Worm (Caenorhabditis elegans) whole organism, L4/young adult: ENCODE results near the gene Y17D7B.10.

Source experiments
- W03F9.2 ChIP-seq: fragments of 150-350 bp; optimal IDR thresholded peaks from 2 replicates; lab custom pipeline; 2014; ENCODE audit warnings: missing biosample characterization, missing genetic modification characterization
- dao-5 ChIP-seq: sonication (generic microtip); optimal IDR thresholded peaks from 2 replicates; lab custom pipeline; 2016; ENCODE audit warnings: missing genotype, missing genetic modification characterization, moderate library complexity, missing compliant biosample characterization
- him-1 ChIP-seq: sonication (generic microtip); optimal IDR thresholded peaks from 2 replicates; lab custom pipeline; 2016; ENCODE audit warnings: missing genotype, missing genetic modification reagents, missing genetic modification characterization, missing compliant biosample characterization

Y17D7B.10 gene

ce11 chrV:18770623-18771022, 12.9 kb upstream of the Y17D7B.10 start, which contains the start of gene clec-255:
Gene clec-255 (minus strand): TSS chrV:18770723.
- TF ChIP-seq him-1 (tag; lab: Kevin White, UChicago) = no peak
- TF ChIP-seq dao-5 (tag; lab: Kevin White, UChicago) = no peak
- TF ChIP-seq W03F9.2 (tag; lab: Kevin White, UChicago) = no peak

ce11 chrV:18771390-18771789, 12.1 kb upstream of the Y17D7B.10 start, which contains the start of gene clec-256:
Gene clec-256 (plus strand): TSS chrV:18771690.
- TF ChIP-seq him-1 (tag; lab: Kevin White, UChicago) (no peak), W03F9.2 (tag; lab: Kevin White, UChicago) (no peak), dao-5 (tag; lab: Kevin White, UChicago) (no peak)

DNA sequence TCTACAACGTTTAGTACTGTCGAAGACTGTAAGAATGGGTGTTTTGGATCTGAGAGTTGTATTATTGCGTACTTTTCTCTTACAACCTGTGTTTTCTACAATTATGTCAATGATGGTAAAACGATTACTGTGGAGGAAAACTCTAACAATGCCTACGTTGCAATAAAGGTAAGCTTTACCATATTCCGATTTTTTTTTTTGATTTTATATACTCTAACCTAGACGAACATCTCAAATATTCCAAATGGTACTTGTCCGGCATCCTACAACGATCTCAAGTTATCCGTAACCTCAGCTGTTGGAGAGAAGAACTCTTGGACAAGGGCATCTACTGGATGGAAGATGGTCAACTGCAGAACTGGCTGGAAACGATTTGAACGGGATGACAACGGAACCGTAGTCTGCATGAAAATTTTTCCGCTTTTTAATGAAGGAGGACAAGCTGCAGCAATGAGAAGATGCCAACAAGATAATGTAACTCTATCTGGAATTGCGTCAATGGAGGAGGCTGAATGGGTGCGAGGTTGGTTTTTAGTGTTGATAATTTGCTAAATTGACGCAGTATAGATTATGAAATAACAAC, 11.6 kb upstream of the Y17D7B.10 start:
- no peak for TF ChIP-seq him-1 (tag; lab: Kevin White, UChicago)
- TF ChIP-seq W03F9.2 (tag; lab: Kevin White, UChicago) = no peak
- no peak for TF ChIP-seq dao-5 (tag; lab: Kevin White, UChicago)

DNA sequence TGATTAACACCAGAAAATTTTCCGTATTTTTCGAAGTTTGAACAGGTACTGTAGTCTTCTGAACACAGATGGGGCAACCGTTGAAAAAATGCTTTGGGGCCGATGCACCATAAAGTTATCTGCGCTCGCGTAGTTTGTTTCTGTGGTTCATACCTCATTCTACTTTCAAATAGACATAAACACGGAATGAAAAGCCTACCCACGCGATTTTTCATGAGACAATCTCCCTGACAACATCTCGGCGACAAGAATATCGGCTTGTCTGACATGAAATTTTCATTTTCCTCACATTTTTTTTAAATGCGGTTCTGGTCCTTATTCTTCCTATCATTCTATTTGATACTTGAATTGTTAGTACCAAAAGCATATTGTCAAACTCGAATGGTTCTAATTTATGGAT, 10.8 kb upstream of the Y17D7B.10 start, which contains the start of gene clec-257:
Gene clec-257, plus strand, starts transcription at position 301 of the 400 bp plus-strand sequence.
- no peak for TF ChIP-seq W03F9.2 (tag; lab: Kevin White, UChicago)

DNA sequence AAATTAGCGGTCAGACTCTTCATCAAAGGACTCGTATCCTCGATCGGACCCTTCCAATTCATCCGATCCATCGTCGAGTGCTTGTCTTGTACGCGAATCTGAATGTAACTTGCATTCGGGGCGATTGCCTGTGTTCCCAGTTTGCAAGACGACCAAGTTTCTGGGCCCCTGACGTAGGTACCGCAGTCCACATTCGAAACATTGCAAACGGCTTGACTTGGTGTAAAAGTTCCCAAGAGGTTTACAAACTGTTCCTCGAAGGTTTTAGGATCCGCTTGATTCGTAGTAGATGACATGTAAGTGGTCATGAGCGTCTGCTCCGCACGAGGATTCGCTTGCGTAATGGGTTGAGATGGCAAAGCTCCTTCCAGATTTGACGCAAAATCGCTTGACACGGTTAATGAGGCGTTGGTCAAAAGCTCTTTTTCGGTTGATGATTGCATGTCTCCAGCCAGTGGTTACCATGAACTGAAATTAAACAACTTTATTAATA, 7.2 kb upstream of the Y17D7B.10 start, which contains the start of gene Y17D7B.4:
Gene Y17D7B.4, minus strand, starts transcription at position 443 of the 493 bp plus-strand sequence.
- TF ChIP-seq dao-5 (tag; lab: Kevin White, UChicago) (no peak), W03F9.2 (tag; lab: Kevin White, UChicago) (no peak), him-1 (tag; lab: Kevin White, UChicago) (no peak)

DNA sequence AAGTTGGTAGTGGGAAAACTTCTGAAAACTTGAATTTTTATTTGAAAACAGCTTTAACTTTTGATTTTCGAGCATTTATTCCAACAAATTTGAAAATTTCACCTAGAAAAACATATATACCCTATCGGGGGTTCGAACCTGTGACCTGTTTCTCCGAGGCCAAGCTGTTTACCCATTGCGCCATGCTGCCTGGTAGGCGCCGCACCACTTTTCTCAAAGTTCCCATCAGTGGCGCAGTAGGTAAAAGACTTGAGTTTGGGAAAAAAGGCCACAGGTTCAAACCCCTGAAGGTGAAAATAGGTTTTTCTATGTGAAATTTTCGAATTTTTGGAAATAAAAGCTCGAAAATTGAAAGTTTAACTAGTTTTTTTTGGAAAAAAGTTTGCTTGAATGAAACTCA, 2.9 kb upstream of the Y17D7B.10 start:
- TF ChIP-seq him-1 (tag; lab: Kevin White, UChicago) = no peak
- TF ChIP-seq W03F9.2 (tag; lab: Kevin White, UChicago) = no peak
- no peak for TF ChIP-seq dao-5 (tag; lab: Kevin White, UChicago)

- TF ChIP-seq him-1 (tag; lab: Kevin White, UChicago) = no peak
- no peak for TF ChIP-seq dao-5 (tag; lab: Kevin White, UChicago)
- TF ChIP-seq W03F9.2 (tag; lab: Kevin White, UChicago) = no peak
These were observed 769 bp upstream of the Y17D7B.10 start for ce11 chrV:18782747-18783146.

ce11 chrV:18786694-18787093, 3.2 kb downstream of the Y17D7B.10 start, which contains the start of gene Y17D7B.3:
Gene Y17D7B.3 (minus strand): TSS chrV:18786794.
- no peak for TF ChIP-seq W03F9.2 (tag; lab: Kevin White, UChicago)
- no peak for TF ChIP-seq dao-5 (tag; lab: Kevin White, UChicago)
- TF ChIP-seq him-1 (tag; lab: Kevin White, UChicago) = no peak

DNA sequence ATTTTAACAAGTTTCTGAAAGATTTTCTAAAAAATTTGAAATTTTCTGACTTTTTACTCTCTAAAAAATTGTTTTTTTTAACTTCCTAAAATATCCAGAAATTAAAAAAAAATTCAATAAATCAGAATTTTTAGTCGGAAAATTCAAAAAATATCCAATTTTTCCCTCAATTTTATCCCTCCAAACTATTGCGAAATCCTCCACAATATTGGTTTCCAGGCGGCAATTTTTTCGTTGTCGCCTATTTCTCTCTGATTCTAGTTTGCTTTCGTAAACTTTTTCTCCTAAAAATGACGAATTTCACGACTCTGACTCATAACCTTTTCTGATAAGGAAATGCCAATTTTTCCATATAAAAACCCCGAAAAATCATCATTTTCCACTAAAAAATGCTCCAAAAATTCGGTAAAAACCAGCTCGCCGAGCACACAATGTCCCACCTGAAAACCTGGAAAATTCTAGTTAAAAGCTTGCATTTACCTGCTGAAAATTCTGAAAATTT, 4.0 kb downstream of the Y17D7B.10 start, which contains the start of gene Y17D7B.2:
Gene Y17D7B.2, plus strand, starts transcription at position 323 of the 502 bp plus-strand sequence.
- TF ChIP-seq him-1 (tag; lab: Kevin White, UChicago) = no peak
- TF ChIP-seq dao-5 (tag; lab: Kevin White, UChicago) = no peak
- TF ChIP-seq W03F9.2 (tag; lab: Kevin White, UChicago) = no peak

DNA sequence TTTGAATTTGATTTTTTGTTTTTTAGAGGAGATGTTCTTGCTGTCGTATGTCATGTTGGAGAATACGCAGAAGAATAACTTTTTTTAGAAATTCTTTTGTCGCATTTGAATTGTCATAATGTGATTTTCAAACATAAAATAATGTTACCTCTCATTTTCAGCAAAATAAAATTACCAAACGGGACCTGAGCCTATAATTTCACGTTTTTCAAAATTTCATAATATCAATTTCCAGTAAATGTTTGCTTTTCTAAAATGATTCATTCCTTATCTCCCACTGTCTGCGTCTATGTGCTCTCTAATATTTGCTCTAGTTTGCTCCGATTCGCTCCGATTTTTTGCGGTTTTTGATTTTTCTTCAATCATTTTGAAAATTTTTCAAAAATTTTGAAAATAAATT, 7.1 kb downstream of the Y17D7B.10 start, which contains the start of gene nhr-231:
Gene nhr-231, plus strand, starts transcription at position 301 of the 400 bp plus-strand sequence.
- TF ChIP-seq dao-5 (tag; lab: Kevin White, UChicago) (no peak), him-1 (tag; lab: Kevin White, UChicago) (no peak), W03F9.2 (tag; lab: Kevin White, UChicago) (no peak)

DNA sequence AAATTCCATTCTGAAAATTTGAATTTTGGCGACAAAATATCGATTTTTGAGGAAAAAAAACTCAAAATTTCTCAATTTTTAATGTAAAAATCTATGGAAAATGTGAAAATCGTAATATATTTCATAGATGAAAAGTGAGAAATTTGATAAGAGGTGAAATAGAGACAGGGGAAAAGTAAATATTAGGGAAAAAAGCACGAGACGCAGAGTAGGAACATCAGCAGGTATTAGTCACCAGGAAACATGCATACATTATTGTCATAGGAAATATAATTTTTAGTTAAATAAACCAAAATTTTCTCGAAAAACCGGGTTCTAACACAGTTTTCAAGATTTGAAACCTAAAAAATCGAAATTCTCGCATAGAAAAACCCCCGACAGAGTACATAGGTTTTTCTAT, 17.3 kb downstream of the Y17D7B.10 start, which contains the start of gene nhr-170:
Gene nhr-170, minus strand, starts transcription at position 16 of the 400 bp plus-strand sequence.
- TF ChIP-seq him-1 (tag; lab: Kevin White, UChicago) = no peak
- no peak for TF ChIP-seq W03F9.2 (tag; lab: Kevin White, UChicago)
- no peak for TF ChIP-seq dao-5 (tag; lab: Kevin White, UChicago)

- TF ChIP-seq him-1 (tag; lab: Kevin White, UChicago) (no peak), W03F9.2 (tag; lab: Kevin White, UChicago) (no peak), dao-5 (tag; lab: Kevin White, UChicago) (no peak)
These were observed 18.6 kb downstream of the Y17D7B.10 start, which contains the start of gene C54E10.11 for ce11 chrV:18802077-18802476. Gene C54E10.11 (minus strand): TSS chrV:18802177.

DNA sequence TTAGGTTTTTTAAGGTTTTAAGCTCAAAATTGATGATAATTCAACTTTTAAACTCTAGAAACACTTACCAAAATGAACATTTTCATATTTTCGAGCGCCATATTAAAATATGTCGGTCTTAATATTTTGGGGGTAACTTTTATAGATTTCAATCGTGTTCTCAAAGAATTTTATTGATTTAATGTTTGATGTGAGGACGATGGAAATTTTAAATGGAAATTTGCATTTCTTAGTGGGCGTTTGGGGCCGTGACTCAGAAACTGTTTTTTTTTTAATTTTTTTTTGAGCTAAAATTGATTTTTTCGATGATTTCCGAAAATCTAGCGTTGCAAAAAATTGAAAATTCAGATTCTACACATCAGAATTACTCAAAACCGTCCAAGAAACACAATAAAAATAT, 19.7 kb downstream of the Y17D7B.10 start, which contains the start of gene C54E10.10:
Gene C54E10.10, minus strand, starts transcription at position 101 of the 400 bp plus-strand sequence.
- TF ChIP-seq W03F9.2 (tag; lab: Kevin White, UChicago) (no peak), dao-5 (tag; lab: Kevin White, UChicago) (no peak), him-1 (tag; lab: Kevin White, UChicago) (no peak)
